Fruit fly (Drosophila melanogaster): ENCODE results near the gene IP3K2.

- no peak for TF ChIP-seq rn (GFP tag; IDR thresholded peaks at IDR 0.05)
- TF ChIP-seq CG12605 (GFP tag; IDR thresholded peaks at IDR 0.05): no peak
- TF ChIP-seq CG34367 (tag; optimal IDR thresholded peaks at IDR 0.05): no peak
- 0 out of 3 replicates have a peak, but pooled peaks have one; percentile 30 for TF ChIP-seq CG4496 (GFP tag; IDR thresholded peaks at IDR 0.05)
- no peak for TF ChIP-seq CG10348 (GFP tag; IDR thresholded peaks at IDR 0.05)
- TF ChIP-seq Pif1B (GFP tag; optimal IDR thresholded peaks at IDR 0.05): no peak
- TF ChIP-seq Snoo (tag; optimal IDR thresholded peaks at IDR 0.05): no peak
- no peak for TF ChIP-seq EcR (GFP tag; optimal IDR thresholded peaks at IDR 0.05)
These were observed 17.4 kb downstream of the IP3K2 start for dm6 chrX:13320697-13321445.
